Fruit fly (Drosophila melanogaster): ENCODE measurements around the gene mthl15.

dm6 chr2L:10205940-10206339, 32.2 kb downstream of the mthl15 start:
- no peak for TF ChIP-seq run (tag; optimal IDR thresholded peaks at IDR 0.05)
- no peak for TF ChIP-seq cato (GFP tag; optimal IDR thresholded peaks at IDR 0.05; ENCODE audit: borderline replicate concordance)

Data from whole organism, embryonic.